Worm (Caenorhabditis elegans) whole organism, late embryonic: ENCODE results near the gene T04C12.1.

Source experiments
- K02D7.2 ChIP-seq: sonication (generic microtip); optimal IDR thresholded peaks from 2 replicates; lab custom pipeline; 2017; ENCODE audit warnings: mild to moderate bottlenecking, missing genetic modification characterization, missing compliant biosample characterization
- K09A11.1 ChIP-seq: sonication (generic microtip); optimal IDR thresholded peaks from 2 replicates; lab custom pipeline; 2017; ENCODE audit warnings: antibody characterized with exemption, mild to moderate bottlenecking, missing genetic modification characterization, missing compliant biosample characterization; ENCODE audit not compliant: insufficient read depth
- T23F11.4 ChIP-seq: fragments of 200-800 bp; sonication (Bioruptor generic); optimal IDR thresholded peaks from 2 replicates; lab custom pipeline; 2018; ENCODE audit warnings: mild to moderate bottlenecking, missing genetic modification characterization, missing compliant biosample characterization
- Y22D7AL.16 ChIP-seq: sonication (generic microtip); optimal IDR thresholded peaks from 2 replicates; lab custom pipeline; 2016; ENCODE audit warnings: missing genetic modification characterization, missing compliant biosample characterization
- ama-1 ChIP-seq: fragments of 150-350 bp; optimal IDR thresholded peaks from 2 replicates; lab custom pipeline; 2014
- ceh-14 ChIP-seq: sonication (generic microtip); optimal IDR thresholded peaks from 2 replicates; lab custom pipeline; 2016; ENCODE audit warnings: missing genotype, missing genetic modification characterization, missing compliant biosample characterization
- ceh-18 ChIP-seq: sonication (generic microtip); optimal IDR thresholded peaks from 2 replicates; lab custom pipeline; 2016; ENCODE audit warnings: missing genetic modification characterization, missing compliant biosample characterization
- ceh-19 ChIP-seq: fragments of 200-800 bp; sonication (Bioruptor generic); optimal IDR thresholded peaks from 2 replicates; lab custom pipeline; 2018; ENCODE audit warnings: mild to moderate bottlenecking, missing genetic modification characterization, missing compliant biosample characterization
- ceh-2 ChIP-seq: sonication (generic microtip); optimal IDR thresholded peaks from 2 replicates; lab custom pipeline; 2016; ENCODE audit warnings: missing genotype, missing genetic modification characterization, missing compliant biosample characterization
- ceh-30 ChIP-seq: fragments of 150-350 bp; optimal IDR thresholded peaks from 2 replicates; lab custom pipeline; 2014; ENCODE audit warnings: missing biosample characterization, missing genetic modification characterization
- ceh-31 ChIP-seq: sonication (generic microtip); optimal IDR thresholded peaks from 2 replicates; lab custom pipeline; 2016; ENCODE audit warnings: missing genetic modification characterization, missing compliant biosample characterization
- ceh-34 ChIP-seq: sonication (generic microtip); optimal IDR thresholded peaks from 2 replicates; lab custom pipeline; 2016; ENCODE audit warnings: mild to moderate bottlenecking, missing genetic modification characterization, missing compliant biosample characterization
- ceh-45 ChIP-seq: fragments of 200-800 bp; sonication (Bioruptor generic); IDR thresholded peaks from 2 replicates; pipeline ENCODE4 v1.3.6; 2022; ENCODE audit warnings: missing genetic modification reagents, missing genetic modification characterization, missing compliant biosample characterization
- ceh-9 ChIP-seq: sonication (generic microtip); optimal IDR thresholded peaks from 2 replicates; lab custom pipeline; 2016; ENCODE audit warnings: mild to moderate bottlenecking, missing genetic modification characterization, inconsistent platforms, missing compliant biosample characterization
- dmd-4 ChIP-seq: sonication (generic microtip); optimal IDR thresholded peaks from 2 replicates; lab custom pipeline; 2016; ENCODE audit warnings: borderline replicate concordance, missing genetic modification characterization, missing compliant biosample characterization
- dve-1 ChIP-seq: sonication (generic microtip); optimal IDR thresholded peaks from 2 replicates; lab custom pipeline; 2017; ENCODE audit warnings: antibody characterized with exemption, mild to moderate bottlenecking, missing genetic modification characterization, missing compliant biosample characterization
- elt-2 ChIP-seq: sonication (generic microtip); optimal IDR thresholded peaks from 2 replicates; lab custom pipeline; 2016; ENCODE audit warnings: missing genetic modification reagents, missing genetic modification characterization, missing compliant biosample characterization
- elt-4 ChIP-seq: sonication (generic microtip); optimal IDR thresholded peaks from 2 replicates; lab custom pipeline; 2016; ENCODE audit warnings: missing genetic modification characterization, missing compliant biosample characterization
- ets-4 ChIP-seq: sonication (generic microtip); optimal IDR thresholded peaks from 2 replicates; lab custom pipeline; 2016; ENCODE audit warnings: missing genetic modification characterization, missing compliant biosample characterization
- eyg-1 ChIP-seq: sonication (generic microtip); optimal IDR thresholded peaks from 2 replicates; lab custom pipeline; 2016; ENCODE audit warnings: missing genotype, missing genetic modification characterization, missing compliant biosample characterization
- fax-1 ChIP-seq: sonication (generic microtip); optimal IDR thresholded peaks from 2 replicates; lab custom pipeline; 2016; ENCODE audit warnings: missing genotype, missing genetic modification characterization, missing compliant biosample characterization
- fkh-10 ChIP-seq: fragments of 150-350 bp; optimal IDR thresholded peaks from 2 replicates; lab custom pipeline; 2014; ENCODE audit warnings: missing biosample characterization, missing genetic modification reagents, missing genetic modification characterization
- gmeb-2 ChIP-seq: sonication (generic microtip); optimal IDR thresholded peaks from 2 replicates; lab custom pipeline; 2016; ENCODE audit warnings: missing genetic modification characterization, inconsistent platforms, missing compliant biosample characterization
- hlh-13 ChIP-seq: fragments of 200-800 bp; sonication (Bioruptor generic); optimal IDR thresholded peaks from 2 replicates; lab custom pipeline; 2018; ENCODE audit warnings: mild to moderate bottlenecking, missing genetic modification characterization, missing compliant biosample characterization
- hlh-6 ChIP-seq: sonication (generic microtip); optimal IDR thresholded peaks from 2 replicates; lab custom pipeline; 2016; ENCODE audit warnings: missing genotype, missing genetic modification characterization, missing compliant biosample characterization
- hlh-8 ChIP-seq: sonication (generic microtip); optimal IDR thresholded peaks from 2 replicates; lab custom pipeline; 2016; ENCODE audit warnings: missing genotype, missing genetic modification characterization, missing compliant biosample characterization
- lin-11 ChIP-seq: fragments of 200-800 bp; sonication (Bioruptor generic); optimal IDR thresholded peaks from 2 replicates; lab custom pipeline; 2018; ENCODE audit warnings: mild to moderate bottlenecking, missing genetic modification characterization, missing compliant biosample characterization
- mec-3 ChIP-seq: sonication (generic microtip); optimal IDR thresholded peaks from 2 replicates; lab custom pipeline; 2016; ENCODE audit warnings: borderline replicate concordance, missing genetic modification characterization, missing compliant biosample characterization
- nfya-1 ChIP-seq: sonication (generic microtip); optimal IDR thresholded peaks from 2 replicates; lab custom pipeline; 2017; ENCODE audit warnings: missing genetic modification characterization, mild to moderate bottlenecking, missing compliant biosample characterization, antibody characterized with exemption, moderate library complexity
- nhr-11 ChIP-seq: fragments of 150-350 bp; optimal IDR thresholded peaks from 2 replicates; lab custom pipeline; 2014; ENCODE audit warnings: missing biosample characterization, missing genetic modification characterization
- odd-2 ChIP-seq: sonication (generic microtip); optimal IDR thresholded peaks from 2 replicates; lab custom pipeline; 2017; ENCODE audit warnings: antibody characterized with exemption, mild to moderate bottlenecking, missing genetic modification characterization, missing compliant biosample characterization
- pag-3 ChIP-seq: sonication (generic microtip); optimal IDR thresholded peaks from 2 replicates; lab custom pipeline; 2016; ENCODE audit warnings: missing compliant biosample characterization, missing genetic modification characterization, borderline replicate concordance
- pha-2 ChIP-seq: sonication (generic microtip); optimal IDR thresholded peaks from 2 replicates; lab custom pipeline; 2017; ENCODE audit warnings: mild to moderate bottlenecking, missing genetic modification characterization, missing compliant biosample characterization
- pqm-1 ChIP-seq: sonication (generic microtip); optimal IDR thresholded peaks from 2 replicates; lab custom pipeline; 2016; ENCODE audit warnings: missing genetic modification characterization, missing compliant biosample characterization
- pros-1 ChIP-seq: fragments of 150-350 bp; optimal IDR thresholded peaks from 2 replicates; lab custom pipeline; 2014; ENCODE audit warnings: missing biosample characterization, missing genetic modification reagents, missing genetic modification characterization
- ref-2 ChIP-seq: sonication (generic microtip); optimal IDR thresholded peaks from 2 replicates; lab custom pipeline; 2016; ENCODE audit warnings: missing genetic modification characterization, missing compliant biosample characterization
- rnt-1 ChIP-seq: sonication (generic microtip); optimal IDR thresholded peaks from 2 replicates; lab custom pipeline; 2016; ENCODE audit warnings: missing genetic modification characterization, missing compliant biosample characterization
- sdc-2 ChIP-seq: sonication (generic microtip); optimal IDR thresholded peaks from 2 replicates; lab custom pipeline; 2016; ENCODE audit warnings: missing genotype, missing genetic modification characterization, missing compliant biosample characterization
- sox-2 ChIP-seq: fragments of 200-800 bp; sonication (Bioruptor generic); IDR thresholded peaks from 2 replicates; pipeline ENCODE4 v1.3.6; 2022; ENCODE audit warnings: missing genetic modification reagents, missing genetic modification characterization, missing compliant biosample characterization
- sox-4 ChIP-seq: sonication (generic microtip); optimal IDR thresholded peaks from 2 replicates; lab custom pipeline; 2017; ENCODE audit warnings: mild to moderate bottlenecking, missing genetic modification characterization, inconsistent platforms, missing compliant biosample characterization
- syd-9 ChIP-seq: sonication (generic microtip); optimal IDR thresholded peaks from 2 replicates; lab custom pipeline; 2016; ENCODE audit warnings: mild to moderate bottlenecking, missing genetic modification characterization, moderate library complexity, missing compliant biosample characterization
- unc-42 ChIP-seq: sonication (generic microtip); optimal IDR thresholded peaks from 2 replicates; lab custom pipeline; 2016; ENCODE audit warnings: missing genotype, missing genetic modification characterization, missing compliant biosample characterization
- unc-55 ChIP-seq: sonication (generic microtip); optimal IDR thresholded peaks from 2 replicates; lab custom pipeline; 2017; ENCODE audit warnings: missing biosample characterization, missing genetic modification reagents, missing genetic modification characterization
- unc-86 ChIP-seq: sonication (generic microtip); optimal IDR thresholded peaks from 2 replicates; lab custom pipeline; 2016; ENCODE audit warnings: missing genetic modification characterization, missing compliant biosample characterization
- zip-5 ChIP-seq: sonication (generic microtip); optimal IDR thresholded peaks from 2 replicates; lab custom pipeline; 2016; ENCODE audit warnings: missing genetic modification characterization, missing compliant biosample characterization

T04C12.1 gene

ce11 chrV:11076403-11076802, 17.3 kb upstream of the T04C12.1 start:
- TF ChIP-seq ama-1 (lab: Kevin White, UChicago) (peak; percentile 23), pqm-1 (tag; lab: Kevin White, UChicago) (no peak), elt-2 (tag; lab: Kevin White, UChicago) (peak; percentile 89)

- TF ChIP-seq sdc-2 (tag; lab: Kevin White, UChicago) (no peak), pha-2 (no peak), hlh-13 (no peak), eyg-1 (no peak), ceh-45 (GFP tag; lab: Robert Waterston, UW) (no peak), gmeb-2 (tag; lab: Kevin White, UChicago) (no peak), ceh-9 (no peak), ref-2 (no peak), T23F11.4 (GFP tag; lab: Kevin White, UChicago) (no peak), ceh-19 (GFP tag; lab: Kevin White, UChicago) (no peak), zip-5 (no peak), fax-1 (no peak), hlh-8 (no peak), pros-1 (no peak), ets-4 (tag; lab: Kevin White, UChicago) (no peak), ceh-34 (tag; lab: Kevin White, UChicago) (no peak), odd-2 (tag; lab: Kevin White, UChicago) (no peak), dmd-4 (tag; lab: Kevin White, UChicago) (no peak), dve-1 (tag; lab: Kevin White, UChicago) (no peak)
- TF ChIP-seq, all 69 proteins: peak for 0
Measured at ce11 chrV:11076028-11076402, 16.9 kb upstream of the T04C12.1 start.

DNA sequence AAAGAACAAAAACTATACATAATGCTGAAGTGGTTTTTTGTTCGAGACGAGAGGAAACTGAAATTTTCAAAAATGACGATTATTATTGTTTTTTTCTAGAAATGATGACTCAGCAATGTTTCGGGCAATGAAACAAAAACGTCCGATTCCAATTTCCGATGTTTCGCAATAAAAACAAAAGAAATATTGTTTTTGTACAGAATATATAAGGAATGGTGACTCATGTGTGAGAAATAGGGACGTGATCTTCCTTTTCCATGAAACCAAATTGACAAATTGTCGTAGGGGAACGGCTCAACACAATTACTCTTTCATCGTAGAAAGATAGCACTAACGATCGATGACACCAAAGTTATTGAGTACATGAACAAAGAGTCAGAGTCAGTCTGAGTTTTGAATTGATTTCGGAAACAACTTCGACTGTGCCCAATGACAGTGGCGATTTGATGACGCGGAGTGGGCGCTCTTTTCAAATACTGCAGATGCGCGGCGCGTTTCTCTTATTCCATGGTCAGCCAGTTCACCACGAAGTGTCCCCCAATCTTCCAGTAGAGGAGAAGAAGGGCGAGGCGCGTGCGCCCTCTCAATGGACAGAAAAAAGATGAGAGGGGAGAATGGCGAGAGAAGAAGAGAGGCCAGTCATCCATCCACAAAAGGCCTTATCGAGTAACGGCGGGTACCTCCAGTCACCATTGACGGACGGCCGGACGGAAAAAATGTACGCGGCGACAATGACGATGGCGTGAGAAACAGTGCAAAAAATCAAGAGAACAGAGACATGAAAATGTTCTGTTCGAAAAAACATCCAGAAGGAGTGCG, 16.3 kb upstream of the T04C12.1 start:
- TF ChIP-seq mec-3 (tag; lab: Kevin White, UChicago) (no peak), hlh-6 (tag; lab: Kevin White, UChicago) (peak; percentile 32), unc-42 (tag; lab: Kevin White, UChicago) (peak; percentile 25), nhr-11 (no peak), elt-4 (peak; percentile 54), ref-2 (peak; percentile 14), sdc-2 (tag; lab: Kevin White, UChicago) (peak; percentile 26), ceh-31 (peak; percentile 31), ceh-18 (peak; percentile 13), eyg-1 (no peak), hlh-13 (no peak), K09A11.1 (tag; lab: Kevin White, UChicago) (no peak), nfya-1 (tag; lab: Kevin White, UChicago) (peak; percentile 23)
- TF ChIP-seq, all 69 proteins: peak for 8

- no peak for TF ChIP-seq fax-1
- no peak for TF ChIP-seq ceh-19 (GFP tag; lab: Kevin White, UChicago)
- TF ChIP-seq K02D7.2 (tag; lab: Kevin White, UChicago): no peak
- no peak for TF ChIP-seq pag-3 (tag; lab: Kevin White, UChicago)
- TF ChIP-seq ceh-14 (tag; lab: Kevin White, UChicago): no peak
- no peak for TF ChIP-seq sdc-2 (tag; lab: Kevin White, UChicago)
- TF ChIP-seq eyg-1: no peak
- TF ChIP-seq sox-2: no peak
- no peak for TF ChIP-seq ceh-30 (tag; lab: Kevin White, UChicago)
- TF ChIP-seq Y22D7AL.16 (tag; lab: Kevin White, UChicago): no peak
- no peak for TF ChIP-seq lin-11 (tag; lab: Kevin White, UChicago)
- TF ChIP-seq ceh-9: no peak
- TF ChIP-seq sox-4: no peak
- no peak for TF ChIP-seq fkh-10
- no peak for TF ChIP-seq unc-86 (tag; lab: Kevin White, UChicago)
- peak; percentile 27 for TF ChIP-seq unc-55 (GFP tag; lab: Kevin White, UChicago)
- no peak for TF ChIP-seq hlh-6 (tag; lab: Kevin White, UChicago)
- TF ChIP-seq K09A11.1 (tag; lab: Kevin White, UChicago): no peak
- TF ChIP-seq nfya-1 (tag; lab: Kevin White, UChicago): peak; percentile 53
- peak; percentile 92 for TF ChIP-seq ceh-18
- no peak for TF ChIP-seq dmd-4 (tag; lab: Kevin White, UChicago)
- no peak for TF ChIP-seq syd-9 (tag; lab: Kevin White, UChicago)
- peak; percentile 67 for TF ChIP-seq rnt-1
- no peak for TF ChIP-seq ceh-2 (tag; lab: Kevin White, UChicago)
- no peak for TF ChIP-seq mec-3 (tag; lab: Kevin White, UChicago)
Measured at ce11 chrV:11074448-11074847, 15.4 kb upstream of the T04C12.1 start, which contains the start of gene act-3. Gene act-3, minus strand, starts transcription at chrV:11074498.
